Worm (Caenorhabditis elegans) whole organism, L4/young adult: ENCODE results near the gene pola-1.

Source experiments
- W03F9.2 ChIP-seq: fragments of 150-350 bp; optimal IDR thresholded peaks from 2 replicates; lab custom pipeline; 2014; ENCODE audit warnings: missing biosample characterization, missing genetic modification characterization
- dao-5 ChIP-seq: sonication (generic microtip); optimal IDR thresholded peaks from 2 replicates; lab custom pipeline; 2016; ENCODE audit warnings: missing genotype, missing genetic modification characterization, moderate library complexity, missing compliant biosample characterization
- him-1 ChIP-seq: sonication (generic microtip); optimal IDR thresholded peaks from 2 replicates; lab custom pipeline; 2016; ENCODE audit warnings: missing genotype, missing genetic modification reagents, missing genetic modification characterization, missing compliant biosample characterization

DNA sequence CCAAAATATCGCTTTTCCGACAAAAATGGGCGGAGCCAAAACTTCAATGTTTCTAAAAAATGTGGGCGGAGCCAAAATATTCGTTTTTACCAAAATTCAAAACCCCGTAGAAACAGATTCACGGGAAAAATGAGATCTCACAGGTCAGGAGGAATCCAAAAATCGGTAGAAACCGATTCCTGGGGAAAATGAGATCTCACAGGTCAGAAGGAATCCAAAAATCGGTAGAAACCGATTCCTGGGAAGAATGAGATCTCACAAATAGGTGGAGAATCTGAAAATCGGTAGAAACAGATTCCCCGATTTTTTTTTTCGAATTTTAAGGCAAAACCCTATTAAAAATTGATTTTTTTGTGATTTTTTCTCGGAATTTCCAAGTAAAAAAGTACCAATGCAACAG, 48.8 kb upstream of the pola-1 start:
- TF ChIP-seq him-1 (tag; lab: Kevin White, UChicago) (no peak), dao-5 (tag; lab: Kevin White, UChicago) (no peak), W03F9.2 (tag; lab: Kevin White, UChicago) (no peak)
